Worm (Caenorhabditis elegans) whole organism, L1 larva: Measurements from ENCODE around the gene Y80D4G.2.
A peak's percentile ranks its signal among the peaks of the same experiment; 100 is the strongest.

Experiments used
- F16B12.6 ChIP-seq: fragments of 150-350 bp; optimal IDR thresholded peaks from 2 replicates; lab custom pipeline; 2014; ENCODE audit warnings: missing biosample characterization, missing genetic modification characterization
- alr-1 ChIP-seq: fragments of 200-800 bp; sonication (Bioruptor generic); optimal IDR thresholded peaks from 2 replicates; lab custom pipeline; 2018; ENCODE audit warnings: borderline replicate concordance, mild to moderate bottlenecking, missing genetic modification characterization, missing compliant biosample characterization
- blmp-1 ChIP-seq: fragments of 150-350 bp; optimal IDR thresholded peaks from 2 replicates; lab custom pipeline; 2014; ENCODE audit warnings: missing biosample characterization, missing genetic modification characterization
- ceh-63 ChIP-seq: fragments of 200-800 bp; sonication (Bioruptor generic); optimal IDR thresholded peaks from 2 replicates; lab custom pipeline; 2018; ENCODE audit warnings: mild to moderate bottlenecking, missing genetic modification characterization, missing compliant biosample characterization
- ceh-8 ChIP-seq: fragments of 200-800 bp; sonication (Bioruptor generic); optimal IDR thresholded peaks from 2 replicates; lab custom pipeline; 2018; ENCODE audit warnings: mild to moderate bottlenecking, missing genetic modification characterization, moderate library complexity, missing compliant biosample characterization
- ceh-82 ChIP-seq, 3 experiments: fragments of 150-350 bp in 1 of 3; sonication (generic microtip) in 2 of 3; optimal IDR thresholded peaks; 2 replicates each; lab custom pipeline; 2014 to 2017; ENCODE audit warnings: missing biosample characterization in 3 of 3, missing genetic modification characterization in 3 of 3
- ceh-88 ChIP-seq: fragments of 200-800 bp; sonication (Bioruptor generic); IDR thresholded peaks from 2 replicates; pipeline ENCODE4 v1.3.6; 2022; ENCODE audit warnings: missing genetic modification characterization, missing compliant biosample characterization
- ces-1 ChIP-seq: fragments of 150-350 bp; optimal IDR thresholded peaks from 2 replicates; lab custom pipeline; 2014; ENCODE audit warnings: missing biosample characterization, missing genetic modification reagents, missing genetic modification characterization
- dpl-1 ChIP-seq, 3 experiments: fragments of 150-350 bp in 2 of 3; sonication (generic microtip) in 1 of 3; optimal IDR thresholded peaks; 2 replicates each; lab custom pipeline; 2014 to 2017; ENCODE audit warnings: missing biosample characterization in 3 of 3, missing genetic modification characterization in 3 of 3, missing genetic modification reagents in 3 of 3
- dsc-1 ChIP-seq: sonication (generic microtip); optimal IDR thresholded peaks from 2 replicates; lab custom pipeline; 2016; ENCODE audit warnings: mild to moderate bottlenecking, missing genetic modification characterization, missing compliant biosample characterization
- efl-1 ChIP-seq, 4 experiments: fragments of 150-350 bp; optimal IDR thresholded peaks in 3 of 4; peaks in 1 of 4; 1 replicate in 1 of 4; 2 replicates in 3 of 4; lab custom pipeline; 2014; ENCODE audit warnings: missing biosample characterization in 2 of 4, missing genetic modification characterization in 2 of 4, missing genetic modification reagents in 2 of 4
- egl-13 ChIP-seq: sonication (generic microtip); optimal IDR thresholded peaks from 2 replicates; lab custom pipeline; 2016; ENCODE audit warnings: missing genotype, missing genetic modification reagents, missing genetic modification characterization, missing compliant biosample characterization
- egl-27 ChIP-seq, 2 experiments: fragments of 150-350 bp in 1 of 2; sonication (generic microtip); optimal IDR thresholded peaks; 3 replicates each; lab custom pipeline; 2017 to 2018; ENCODE audit warnings: missing biosample characterization in 2 of 2, missing genetic modification characterization in 2 of 2, missing genetic modification reagents in 2 of 2
- elt-3 ChIP-seq, 6 experiments: fragments of 150-350 bp in 1 of 6; sonication (generic microtip); optimal IDR thresholded peaks; 2 replicates each; lab custom pipeline; 2017 to 2018; ENCODE audit warnings: missing biosample characterization in 6 of 6, missing genetic modification characterization in 6 of 6, inconsistent platforms in 1 of 6
- ets-5 ChIP-seq: fragments of 200-800 bp; sonication (Bioruptor generic); IDR thresholded peaks from 2 replicates; pipeline ENCODE4 v1.3.6; 2022; ENCODE audit warnings: missing genetic modification characterization, missing compliant biosample characterization
- fkh-10 ChIP-seq: sonication (generic microtip); optimal IDR thresholded peaks from 2 replicates; lab custom pipeline; 2017; ENCODE audit warnings: missing biosample characterization, missing genetic modification reagents, missing genetic modification characterization
- fkh-4 ChIP-seq: sonication (generic microtip); optimal IDR thresholded peaks from 2 replicates; lab custom pipeline; 2016; ENCODE audit warnings: missing compliant biosample characterization, missing genetic modification characterization, borderline replicate concordance
- fos-1 ChIP-seq: fragments of 150-350 bp; optimal IDR thresholded peaks from 2 replicates; lab custom pipeline; 2014; ENCODE audit warnings: missing biosample characterization, missing genetic modification characterization
- grh-1 ChIP-seq: fragments of 200-800 bp; sonication (Bioruptor generic); IDR thresholded peaks from 2 replicates; pipeline ENCODE4 v1.3.6; 2022; ENCODE audit warnings: missing genetic modification reagents, missing genetic modification characterization, missing compliant biosample characterization
- hpl-2 ChIP-seq: fragments of 150-350 bp; optimal IDR thresholded peaks from 2 replicates; lab custom pipeline; 2014; ENCODE audit warnings: missing biosample characterization, missing genetic modification reagents, missing genetic modification characterization
- jun-1 ChIP-seq: fragments of 150-350 bp; optimal IDR thresholded peaks from 2 replicates; lab custom pipeline; 2014; ENCODE audit warnings: missing biosample characterization, missing genetic modification reagents, missing genetic modification characterization
- lin-14 ChIP-seq: fragments of 200-800 bp; sonication (Bioruptor generic); optimal IDR thresholded peaks from 2 replicates; lab custom pipeline; 2018; ENCODE audit warnings: mild to moderate bottlenecking, missing genetic modification characterization, moderate library complexity, missing compliant biosample characterization
- lsy-2 ChIP-seq, 2 experiments: fragments of 150-350 bp; optimal IDR thresholded peaks; 2 replicates each; lab custom pipeline; 2014; ENCODE audit warnings: missing biosample characterization in 2 of 2, missing genetic modification characterization in 2 of 2
- mep-1 ChIP-seq: fragments of 150-350 bp; optimal IDR thresholded peaks from 2 replicates; lab custom pipeline; 2014; ENCODE audit warnings: missing biosample characterization, missing genetic modification characterization
- nhr-11 ChIP-seq: fragments of 150-350 bp; optimal IDR thresholded peaks from 2 replicates; lab custom pipeline; 2014; ENCODE audit warnings: missing biosample characterization, missing genetic modification characterization
- nhr-19 ChIP-seq: fragments of 200-800 bp; sonication (Bioruptor generic); conservative IDR thresholded peaks from 2 replicates; pipeline ENCODE4 v1.3.6; 2022; ENCODE audit warnings: missing genetic modification characterization, missing compliant biosample characterization
- nhr-20 ChIP-seq: sonication (generic microtip); optimal IDR thresholded peaks from 2 replicates; lab custom pipeline; 2016; ENCODE audit warnings: mild to moderate bottlenecking, missing genetic modification characterization, missing compliant biosample characterization
- nhr-28 ChIP-seq: fragments of 150-350 bp; optimal IDR thresholded peaks from 2 replicates; lab custom pipeline; 2014; ENCODE audit warnings: missing biosample characterization, missing genetic modification characterization
- nhr-47 ChIP-seq: sonication (generic microtip); optimal IDR thresholded peaks from 2 replicates; lab custom pipeline; 2016; ENCODE audit warnings: mild to moderate bottlenecking, missing genetic modification characterization, moderate library complexity, missing compliant biosample characterization
- nhr-71 ChIP-seq: sonication (generic microtip); optimal IDR thresholded peaks from 2 replicates; lab custom pipeline; 2016; ENCODE audit warnings: mild to moderate bottlenecking, missing genetic modification characterization, moderate library complexity, missing compliant biosample characterization
- nhr-90 ChIP-seq: sonication (generic microtip); optimal IDR thresholded peaks from 2 replicates; lab custom pipeline; 2016; ENCODE audit warnings: mild to moderate bottlenecking, missing genetic modification characterization, missing compliant biosample characterization; ENCODE audit not compliant: poor library complexity
- pag-3 ChIP-seq: sonication (generic microtip); optimal IDR thresholded peaks from 2 replicates; lab custom pipeline; 2017; ENCODE audit warnings: missing genetic modification characterization, mild to moderate bottlenecking, missing compliant biosample characterization, antibody characterized with exemption, borderline replicate concordance; ENCODE audit not compliant: insufficient read depth
- skn-1 ChIP-seq: fragments of 150-350 bp; optimal IDR thresholded peaks from 2 replicates; lab custom pipeline; 2014; ENCODE audit warnings: missing biosample characterization, missing genetic modification characterization
- snpc-4 ChIP-seq: fragments of 150-350 bp; optimal IDR thresholded peaks from 2 replicates; lab custom pipeline; 2014; ENCODE audit warnings: missing biosample characterization, missing genetic modification characterization
- snu-23 ChIP-seq: sonication (generic microtip); optimal IDR thresholded peaks from 2 replicates; lab custom pipeline; 2016; ENCODE audit warnings: missing genetic modification characterization, missing compliant biosample characterization
- swsn-7 ChIP-seq: sonication (generic microtip); optimal IDR thresholded peaks from 2 replicates; lab custom pipeline; 2016; ENCODE audit warnings: missing genetic modification characterization, missing compliant biosample characterization
- tbx-2 ChIP-seq: sonication (generic microtip); optimal IDR thresholded peaks from 2 replicates; lab custom pipeline; 2016; ENCODE audit warnings: missing genetic modification characterization, missing compliant biosample characterization
- tlp-1 ChIP-seq: fragments of 150-350 bp; optimal IDR thresholded peaks from 2 replicates; lab custom pipeline; 2014; ENCODE audit warnings: missing biosample characterization, missing genetic modification characterization
- unc-130 ChIP-seq: fragments of 150-350 bp; optimal IDR thresholded peaks from 2 replicates; lab custom pipeline; 2017; ENCODE audit warnings: missing biosample characterization, missing genetic modification characterization, inconsistent platforms
- unc-86 ChIP-seq: sonication (generic microtip); optimal IDR thresholded peaks from 2 replicates; lab custom pipeline; 2016; ENCODE audit warnings: missing genetic modification characterization, missing compliant biosample characterization
- vab-15 ChIP-seq: sonication (generic microtip); optimal IDR thresholded peaks from 2 replicates; lab custom pipeline; 2017; ENCODE audit warnings: missing genotype, mild to moderate bottlenecking, missing genetic modification characterization, missing compliant biosample characterization
- zag-1 ChIP-seq: fragments of 150-350 bp; optimal IDR thresholded peaks from 2 replicates; lab custom pipeline; 2014; ENCODE audit warnings: missing biosample characterization, missing genetic modification characterization
- zip-4 ChIP-seq: fragments of 200-800 bp; sonication (Bioruptor generic); optimal IDR thresholded peaks from 2 replicates; lab custom pipeline; 2018; ENCODE audit warnings: mild to moderate bottlenecking, missing genetic modification characterization, moderate library complexity, missing compliant biosample characterization
- ztf-11 ChIP-seq, 2 experiments: sonication (generic microtip); optimal IDR thresholded peaks; 2 replicates each; lab custom pipeline; 2016 to 2017; ENCODE audit warnings: missing genetic modification characterization in 2 of 2, missing biosample characterization in 1 of 2, missing compliant biosample characterization in 1 of 2
- ztf-4 ChIP-seq: fragments of 150-350 bp; optimal IDR thresholded peaks from 2 replicates; lab custom pipeline; 2014; ENCODE audit warnings: missing biosample characterization, missing genetic modification characterization

Y80D4G.2 gene

DNA sequence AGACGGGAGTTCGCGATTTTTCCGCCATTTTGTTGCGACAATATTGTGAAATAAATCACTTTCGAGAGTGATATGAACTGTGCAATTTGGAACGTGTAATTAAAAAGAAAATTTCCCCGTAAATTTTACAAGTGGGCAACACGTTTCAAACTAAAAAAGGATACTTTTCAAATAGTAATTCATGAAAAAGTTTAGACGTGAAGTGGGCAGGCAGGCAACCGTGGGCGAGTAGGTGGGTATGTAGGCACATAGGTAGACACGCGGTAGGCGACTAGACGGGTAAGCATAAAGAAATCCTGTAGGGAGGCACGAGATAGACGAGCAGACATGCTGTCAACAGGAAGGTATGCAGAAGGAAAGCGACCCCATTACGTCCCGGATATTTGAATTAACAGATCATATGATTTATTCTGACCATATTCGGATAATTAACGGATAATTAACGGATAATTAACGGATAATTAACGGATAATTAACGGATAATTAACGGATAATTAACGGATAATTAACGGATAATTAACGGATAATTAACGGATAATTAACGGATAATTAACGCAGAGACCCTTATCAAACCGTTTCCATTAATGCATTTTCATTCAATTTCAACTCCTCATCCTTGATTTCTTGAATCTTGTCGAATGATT, 975 bp downstream of the Y80D4G.2 start, which contains the start of gene R13A5.11:
R13A5.11 (minus strand) TSS at position 51 of the 644 bp plus-strand sequence.
- TF ChIP-seq ces-1 (GFP tag; lab: Kevin White, UChicago) (no peak), efl-1 (optimal IDR thresholded peaks at IDR 0.05; lab: Kevin White, UChicago) (no peak), efl-1 (GFP tag; optimal IDR thresholded peaks at IDR 0.05 in 1 of 2; lab: Kevin White, UChicago) (peak in 1 of 2 experiments; percentile 29)

DNA sequence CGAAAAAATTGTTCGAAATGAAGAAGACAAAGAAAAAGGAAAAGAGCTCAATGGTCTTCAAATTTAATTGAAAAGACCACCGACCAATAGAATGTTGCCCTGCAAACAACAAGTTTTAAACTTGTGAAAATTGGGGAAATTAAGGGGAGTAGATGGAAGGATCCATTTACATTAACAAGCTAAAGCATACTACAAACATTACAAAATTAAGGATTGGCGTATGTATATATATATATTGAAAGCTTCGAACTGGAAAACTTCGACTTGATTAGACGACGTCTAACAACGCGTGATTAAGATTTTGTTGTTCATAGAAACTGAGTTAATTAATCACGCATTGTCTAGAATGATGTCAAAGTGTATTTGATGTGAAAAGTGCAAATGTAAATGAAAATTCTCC, 6.2 kb downstream of the Y80D4G.2 start, which contains the start of gene R13A5.15:
R13A5.15 (minus strand) TSS at position 101 of the 400 bp plus-strand sequence.
- no peak for TF ChIP-seq egl-13 (tag; lab: Kevin White, UChicago)
- TF ChIP-seq ceh-8 = peak; percentile 30

DNA sequence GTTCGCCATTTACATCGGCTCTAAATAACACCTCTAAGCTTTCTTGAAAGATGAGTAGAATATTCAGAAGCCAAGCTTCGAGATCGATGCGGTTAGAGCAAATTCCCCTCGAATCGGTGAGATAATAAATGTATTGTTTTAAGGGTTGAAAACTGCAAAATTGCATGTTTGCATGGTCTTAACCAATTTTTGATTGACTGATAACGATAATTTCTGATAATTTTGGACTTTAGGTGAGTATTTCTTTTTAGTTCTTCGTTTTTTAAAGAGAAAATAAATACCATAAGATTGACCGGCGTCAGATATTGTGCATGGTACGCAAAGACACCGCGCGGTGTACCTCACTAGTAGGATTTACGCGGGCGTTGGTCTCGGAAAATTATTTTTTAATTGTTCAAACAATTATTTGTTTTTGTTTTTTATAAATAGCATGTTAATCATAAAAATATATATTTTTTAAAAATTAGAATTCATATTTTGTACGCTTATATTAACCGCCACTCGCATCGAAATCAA, 10.2 kb downstream of the Y80D4G.2 start, which contains the start of gene cup-5:
cup-5 (plus strand) TSS at position 51 of the 516 bp plus-strand sequence.
- TF ChIP-seq lin-14 (GFP tag; lab: Kevin White, UChicago) (peak; percentile 44), snpc-4 (no peak), pag-3 (tag; lab: Kevin White, UChicago) (no peak), nhr-11 (tag; lab: Kevin White, UChicago) (no peak), ztf-11 (tag; optimal IDR thresholded peaks at IDR 0.05; lab: Kevin White, UChicago) (no peak), egl-13 (tag; lab: Kevin White, UChicago) (no peak), vab-15 (tag; lab: Kevin White, UChicago) (no peak), alr-1 (no peak), tlp-1 (tag; lab: Kevin White, UChicago) (no peak), jun-1 (tag; lab: Kevin White, UChicago) (no peak), snu-23 (peak; percentile 44), lsy-2 (tag; optimal IDR thresholded peaks at IDR 0.05; lab: Kevin White, UChicago) (peak; percentile 67 to 74), nhr-71 (tag; lab: Kevin White, UChicago) (peak; percentile 49), mep-1 (peak; percentile 55), swsn-7 (peak; percentile 41), nhr-19 (peak; percentile 32; the same call in 1 of the 2 replicates), dsc-1 (tag; lab: Kevin White, UChicago) (no peak), unc-86 (tag; lab: Kevin White, UChicago) (no peak), hpl-2 (GFP tag; lab: Kevin White, UChicago) (no peak), elt-3 (tag; optimal IDR thresholded peaks at IDR 0.05; lab: Kevin White, UChicago) (peak in 1 of 6 experiments; percentile 23), unc-130 (peak; percentile 28), egl-27 (tag; optimal IDR thresholded peaks at IDR 0.05; lab: Kevin White, UChicago) (no peak), fkh-4 (tag; lab: Kevin White, UChicago) (no peak), blmp-1 (tag; lab: Kevin White, UChicago) (peak; percentile 60), ceh-82 (tag; optimal IDR thresholded peaks at IDR 0.05; lab: Kevin White, UChicago) (peak; percentile 5 to 35 (median 16)), ztf-4 (tag; lab: Kevin White, UChicago) (no peak), nhr-20 (tag; lab: Kevin White, UChicago) (peak; percentile 26), nhr-28 (tag; lab: Kevin White, UChicago) (no peak), fkh-10 (GFP tag; lab: Kevin White, UChicago) (no peak), grh-1 (no peak), ceh-88 (no peak), zag-1 (tag; lab: Kevin White, UChicago) (no peak), F16B12.6 (tag; lab: Kevin White, UChicago) (peak; percentile 90), efl-1 (optimal IDR thresholded peaks at IDR 0.05; lab: Kevin White, UChicago) (peak; percentile 54 to 60), efl-1 (GFP tag; optimal IDR thresholded peaks at IDR 0.05 in 1 of 2; lab: Kevin White, UChicago) (peak; percentile 60 to 74), nhr-90 (peak; percentile 20), zip-4 (GFP tag; lab: Kevin White, UChicago) (no peak), fos-1 (tag; lab: Kevin White, UChicago) (no peak), ceh-63 (no peak), dpl-1 (GFP tag; optimal IDR thresholded peaks at IDR 0.05; lab: Kevin White, UChicago) (peak; percentile 22 to 69 (median 57)), skn-1 (no peak), nhr-47 (peak; percentile 34), ets-5 (GFP tag; lab: Robert Waterston, UW) (no peak), tbx-2 (peak; percentile 14)
